Fruit fly (Drosophila melanogaster): ENCODE measurements around the gene Efa6.
A peak's percentile ranks its signal among the peaks of the same experiment; 100 is the strongest.

Efa6 gene

DNA sequence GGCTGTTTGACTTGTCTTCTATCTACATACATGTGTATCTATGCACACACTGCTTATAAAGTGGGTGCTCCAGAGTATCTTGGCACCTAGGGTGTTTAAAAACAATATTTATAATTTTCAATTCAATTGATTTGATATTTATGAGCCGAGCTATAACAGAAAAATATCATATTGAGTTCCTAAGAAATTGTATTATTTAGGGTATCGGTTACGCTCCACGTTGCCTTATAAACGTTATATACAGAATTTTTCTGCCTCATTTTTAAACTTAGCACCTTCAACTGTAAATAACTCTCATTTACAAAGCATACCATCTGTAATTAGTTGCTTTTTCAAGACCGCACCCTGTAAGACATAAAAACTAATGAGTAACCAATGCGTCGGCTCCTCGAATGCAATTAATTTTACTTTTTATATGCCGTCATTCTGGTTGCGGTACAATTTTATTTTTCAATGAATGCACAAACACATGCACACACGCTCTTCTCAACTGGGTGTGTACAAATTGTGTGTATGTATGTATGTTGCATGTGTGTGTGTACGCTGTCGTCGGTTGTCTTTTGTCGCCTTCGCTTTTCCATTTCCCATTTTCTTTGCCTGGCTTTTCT is 3.2 kb downstream of the Efa6 start (continued):
- TF ChIP-seq CG11560 (tag; IDR thresholded peaks at IDR 0.05) = no peak
- TF ChIP-seq danr (GFP tag; IDR thresholded peaks at IDR 0.05) = no peak
- no peak for TF ChIP-seq Hr39 (optimal IDR thresholded peaks at IDR 0.05)
- TF ChIP-seq CG13296 (GFP tag; optimal IDR thresholded peaks at IDR 0.05) = no peak
- no peak for TF ChIP-seq CG1832 (GFP tag; optimal IDR thresholded peaks at IDR 0.05)
- TF ChIP-seq Atf6 (GFP tag; IDR thresholded peaks at IDR 0.05) = no peak
- peak; percentile 13 for TF ChIP-seq HLH54F (GFP tag; optimal IDR thresholded peaks at IDR 0.05)
- peak; percentile 67 for TF ChIP-seq dmrt99B (tag; optimal IDR thresholded peaks at IDR 0.05)
- peak; percentile 45 for TF ChIP-seq Hsf (GFP tag; optimal IDR thresholded peaks at IDR 0.05)
- TF ChIP-seq CG7963 (GFP tag; IDR thresholded peaks at IDR 0.05; ENCODE audit: partially characterized antibody) = no peak
- TF ChIP-seq CG7357 (GFP tag; IDR thresholded peaks at IDR 0.05) = no peak
- no peak for TF ChIP-seq E2f1 (GFP tag; IDR thresholded peaks at IDR 0.05)
- TF ChIP-seq vnd (GFP tag; IDR thresholded peaks at IDR 0.05; ENCODE audit: partially characterized antibody) = no peak
- peak; percentile 68 for TF ChIP-seq kni (GFP tag; optimal IDR thresholded peaks at IDR 0.05)
- TF ChIP-seq Dek (tag; optimal IDR thresholded peaks at IDR 0.05) = no peak
- TF ChIP-seq CG8388 (GFP tag; optimal IDR thresholded peaks at IDR 0.05) = peak; percentile 77
- TF ChIP-seq HHEX (GFP tag; optimal IDR thresholded peaks at IDR 0.05) = peak; percentile 5
- peak; percentile 72 for TF ChIP-seq tio (GFP tag; optimal IDR thresholded peaks at IDR 0.05)
- TF ChIP-seq CG4730 (GFP tag; IDR thresholded peaks at IDR 0.05) = no peak; the same call in 1 of the 2 replicates
- TF ChIP-seq ap (GFP tag; IDR thresholded peaks at IDR 0.05) = no peak
- TF ChIP-seq CG34224 (GFP tag; IDR thresholded peaks at IDR 0.05; ENCODE audit: partially characterized antibody) = no peak
- TF ChIP-seq slbo (GFP tag; IDR thresholded peaks at IDR 0.05) = peak; percentile 21; the same call in 1 of the 2 replicates
- no peak for TF ChIP-seq CG3726 (GFP tag; IDR thresholded peaks at IDR 0.05)
- TF ChIP-seq sr (GFP tag; IDR thresholded peaks at IDR 0.05) = no peak
- TF ChIP-seq CG11696 (GFP tag; IDR thresholded peaks at IDR 0.05) = no peak
- TF ChIP-seq NC2α (GFP tag; optimal IDR thresholded peaks at IDR 0.05) = peak; percentile 56
- TF ChIP-seq ken (GFP tag; IDR thresholded peaks at IDR 0.05) = 0 out of 3 replicates have a peak, but pooled peaks have one; percentile 55
- peak; percentile 82 for TF ChIP-seq CG7556 (GFP tag; optimal IDR thresholded peaks at IDR 0.05)
- no peak for TF ChIP-seq Sin3A (optimal IDR thresholded peaks at IDR 0.05)
- no peak for TF ChIP-seq Poxn (GFP tag; IDR thresholded peaks at IDR 0.05)
- no peak for TF ChIP-seq pb (GFP tag; optimal IDR thresholded peaks at IDR 0.05)
- TF ChIP-seq Ptx1 (GFP tag; IDR thresholded peaks at IDR 0.05) = no peak; the same call in 1 of the 2 replicates
- no peak for TF ChIP-seq CG6791 (GFP tag; IDR thresholded peaks at IDR 0.05; ENCODE audit: partially characterized antibody)
- TF ChIP-seq bowl (GFP tag; IDR thresholded peaks at IDR 0.05) = no peak
- TF ChIP-seq unpg (GFP tag; optimal IDR thresholded peaks at IDR 0.05) = peak; percentile 47
- TF ChIP-seq CG18011 (GFP tag; optimal IDR thresholded peaks at IDR 0.05) = no peak
- no peak for TF ChIP-seq Aef1 (GFP tag; IDR thresholded peaks at IDR 0.05)
- TF ChIP-seq Atf-2 (GFP tag; optimal IDR thresholded peaks at IDR 0.05) = peak; percentile 57
- peak; percentile 66 for TF ChIP-seq CG2678 (tag; optimal IDR thresholded peaks at IDR 0.05)
- TF ChIP-seq corto (GFP tag; optimal IDR thresholded peaks at IDR 0.05) = no peak
- TF ChIP-seq prd (optimal IDR thresholded peaks at IDR 0.05) = no peak
- peak; percentile 31; the same call in 1 of the 3 replicates for TF ChIP-seq prd (GFP tag; IDR thresholded peaks at IDR 0.05)
- TF ChIP-seq Kr (GFP tag; optimal IDR thresholded peaks at IDR 0.05) = no peak
- peak; percentile 62 for TF ChIP-seq croc (GFP tag; conservative IDR thresholded peaks at IDR 0.05)
- peak; percentile 40; the same call in 1 of the 2 replicates for TF ChIP-seq CG4360 (GFP tag; IDR thresholded peaks at IDR 0.05)
- TF ChIP-seq dysf (GFP tag; IDR thresholded peaks at IDR 0.05) = no peak
- peak; percentile 68 for TF ChIP-seq ATbp (GFP tag; optimal IDR thresholded peaks at IDR 0.05)
- peak in 1 of 2 experiments; percentile 45 for TF ChIP-seq pan (optimal IDR thresholded peaks at IDR 0.05)
- no peak for TF ChIP-seq pan (GFP tag; optimal IDR thresholded peaks at IDR 0.05 in 1 of 2, IDR thresholded peaks at IDR 0.05 in 1 of 2)
- TF ChIP-seq CG10462 (GFP tag; optimal IDR thresholded peaks at IDR 0.05) = peak; percentile 29
- peak; percentile 71 for TF ChIP-seq az2 (GFP tag; optimal IDR thresholded peaks at IDR 0.05)
- TF ChIP-seq ems (GFP tag; optimal IDR thresholded peaks at IDR 0.05) = peak; percentile 29
